Fruit fly (Drosophila melanogaster) whole organism, embryonic: ENCODE data around the gene Dic61B.

Experiments used
- Adf1 ChIP-seq: fragments of 200-800 bp; sonication (Bioruptor generic); IDR thresholded peaks from 2 replicates; pipeline ENCODE4 v1.3.6; 2022; ENCODE audit warnings: missing biosample characterization, missing genetic modification characterization
- Atf6 ChIP-seq: fragments of 200-800 bp; sonication (Bioruptor generic); IDR thresholded peaks from 2 replicates; pipeline ENCODE4 v1.3.6; 2022; ENCODE audit warnings: missing biosample characterization, missing genetic modification characterization
- Awh ChIP-seq: fragments of 200-800 bp; sonication (Bioruptor generic); IDR thresholded peaks from 2 replicates; pipeline ENCODE4, ENCODE4 v1.3.6; 2022; ENCODE audit warnings: missing biosample characterization, missing genetic modification characterization
- CG12769 ChIP-seq: fragments of 200-800 bp; sonication (Bioruptor generic); optimal IDR thresholded peaks from 2 replicates; lab custom pipeline; 2019; ENCODE audit warnings: missing biosample characterization, mild to moderate bottlenecking, missing genetic modification characterization, moderate library complexity
- CG13287 ChIP-seq: fragments of 200-800 bp; sonication (Bioruptor generic); IDR thresholded peaks from 2 replicates; pipeline ENCODE4 v1.3.6; 2022; ENCODE audit warnings: missing biosample characterization, missing genetic modification characterization; ENCODE audit not compliant: partially characterized antibody
- CG13296 ChIP-seq: fragments of 200-800 bp; sonication (Bioruptor generic); optimal IDR thresholded peaks from 3 replicates; lab custom pipeline; 2018; ENCODE audit warnings: missing biosample characterization, mild to moderate bottlenecking, missing genetic modification characterization
- CG13624 ChIP-seq: fragments of 200-800 bp; sonication (Bioruptor generic); optimal IDR thresholded peaks from 2 replicates; lab custom pipeline; 2016; ENCODE audit warnings: missing biosample characterization, missing genetic modification characterization
- CG13894 ChIP-seq: fragments of 200-800 bp; sonication (Bioruptor generic); optimal IDR thresholded peaks from 3 replicates; lab custom pipeline; 2018; ENCODE audit warnings: missing biosample characterization, mild to moderate bottlenecking, missing genetic modification characterization, moderate library complexity
- CG14667 ChIP-seq: fragments of 200-800 bp; sonication (Bioruptor generic); IDR thresholded peaks from 2 replicates; pipeline ENCODE4 v1.3.6; 2022; ENCODE audit warnings: missing biosample characterization, missing genetic modification characterization
- CG17385 ChIP-seq: fragments of 200-800 bp; sonication (Bioruptor generic); optimal IDR thresholded peaks from 3 replicates; lab custom pipeline; 2018; ENCODE audit warnings: missing biosample characterization, mild to moderate bottlenecking, missing genetic modification characterization
- CG17912 ChIP-seq: fragments of 200-800 bp; sonication (Bioruptor generic); optimal IDR thresholded peaks from 2 replicates; lab custom pipeline; 2018; ENCODE audit warnings: missing biosample characterization, mild to moderate bottlenecking, missing genetic modification characterization
- CG2199 ChIP-seq: fragments of 200-800 bp; sonication (Bioruptor generic); IDR thresholded peaks from 3 replicates; pipeline ENCODE4 v1.3.6; 2022; ENCODE audit warnings: missing biosample characterization, missing genetic modification characterization
- CG2678 ChIP-seq: fragments of 200-800 bp; sonication (Bioruptor generic); optimal IDR thresholded peaks from 3 replicates; lab custom pipeline; 2019; ENCODE audit warnings: missing biosample characterization, mild to moderate bottlenecking, missing genetic modification characterization, moderate library complexity
- CG31388 ChIP-seq: fragments of 200-800 bp; sonication (Bioruptor generic); optimal IDR thresholded peaks from 2 replicates; lab custom pipeline; 2016; ENCODE audit warnings: missing biosample characterization, missing genetic modification characterization
- CG4328 ChIP-seq: fragments of 200-800 bp; sonication (Bioruptor generic); optimal IDR thresholded peaks from 3 replicates; lab custom pipeline; 2017; ENCODE audit warnings: missing biosample characterization, missing genetic modification reagents, missing genetic modification characterization
- CG5180 ChIP-seq: fragments of 200-800 bp; sonication (Bioruptor generic); optimal IDR thresholded peaks from 3 replicates; lab custom pipeline; 2017; ENCODE audit warnings: missing biosample characterization, missing genetic modification characterization, mild to moderate bottlenecking, moderate library complexity, missing genetic modification reagents
- CG6254 ChIP-seq: fragments of 200-800 bp; sonication (Bioruptor generic); optimal IDR thresholded peaks from 3 replicates; lab custom pipeline; 2017; ENCODE audit warnings: mild to moderate bottlenecking, missing biosample characterization, missing genetic modification reagents, missing genetic modification characterization
- CG6683 ChIP-seq: fragments of 200-800 bp; sonication (Bioruptor generic); optimal IDR thresholded peaks from 2 replicates; lab custom pipeline; 2017; ENCODE audit warnings: missing biosample characterization, mild to moderate bottlenecking, missing genetic modification characterization, missing genetic modification reagents
- CG7745 ChIP-seq: fragments of 200-800 bp; sonication (Bioruptor generic); optimal IDR thresholded peaks from 2 replicates; lab custom pipeline; 2018; ENCODE audit warnings: missing biosample characterization, mild to moderate bottlenecking, missing genetic modification characterization, moderate library complexity
- CG7987 ChIP-seq: fragments of 200-800 bp; sonication (Bioruptor generic); optimal IDR thresholded peaks from 2 replicates; lab custom pipeline; 2018; ENCODE audit warnings: missing biosample characterization, mild to moderate bottlenecking, missing genetic modification characterization, moderate library complexity
- CkIIα-i1 ChIP-seq: fragments of 200-800 bp; sonication (Bioruptor generic); IDR thresholded peaks from 2 replicates; pipeline ENCODE4 v1.3.6; 2022; ENCODE audit warnings: missing biosample characterization, missing genetic modification characterization
- Dfd ChIP-seq, 2 experiments: fragments of >200 bp; optimal IDR thresholded peaks; 2 replicates each; lab custom pipeline; 2017; ENCODE audit warnings: missing biosample characterization in 2 of 2, missing genetic modification characterization in 2 of 2
- MTF-1 ChIP-seq: fragments of 200-800 bp; sonication (Bioruptor generic); optimal IDR thresholded peaks from 2 replicates; lab custom pipeline; 2018; ENCODE audit warnings: missing biosample characterization, mild to moderate bottlenecking, missing genetic modification characterization, borderline replicate concordance
- NFAT ChIP-seq: fragments of 200-800 bp; sonication (Bioruptor generic); IDR thresholded peaks from 2 replicates; pipeline ENCODE4 v1.3.6; 2022; ENCODE audit warnings: missing biosample characterization, missing genetic modification characterization
- Opbp ChIP-seq: fragments of 200-800 bp; sonication (Bioruptor generic); IDR thresholded peaks from 3 replicates; pipeline ENCODE4 v1.3.6; 2022; ENCODE audit warnings: missing biosample characterization, missing genetic modification characterization; ENCODE audit not compliant: partially characterized antibody
- Optix ChIP-seq: fragments of 200-800 bp; sonication (Bioruptor generic); IDR thresholded peaks from 3 replicates; pipeline ENCODE4 v1.3.6; 2022; ENCODE audit warnings: missing biosample characterization, missing genetic modification characterization
- Rfx ChIP-seq: fragments of 200-800 bp; sonication (Bioruptor generic); IDR thresholded peaks from 2 replicates; pipeline ENCODE4 v1.3.6; 2022; ENCODE audit warnings: missing biosample characterization, missing genetic modification characterization
- Scr ChIP-seq: fragments of 200-800 bp; sonication (Bioruptor generic); IDR thresholded peaks from 2 replicates; pipeline ENCODE4 v1.3.6; 2022; ENCODE audit warnings: missing biosample characterization, missing genetic modification characterization; ENCODE audit not compliant: partially characterized antibody
- TFAM ChIP-seq: fragments of 200-800 bp; sonication (Bioruptor generic); optimal IDR thresholded peaks from 2 replicates; lab custom pipeline; 2017; ENCODE audit warnings: missing biosample characterization, missing genetic modification characterization, inconsistent platforms
- Xrp1 ChIP-seq: fragments of 200-800 bp; sonication (Bioruptor generic); IDR thresholded peaks from 2 replicates; pipeline ENCODE4 v1.3.6; 2022; ENCODE audit warnings: missing biosample characterization, missing genetic modification characterization
- cg ChIP-seq: fragments of 200-800 bp; sonication (Bioruptor generic); optimal IDR thresholded peaks from 3 replicates; lab custom pipeline; 2019; ENCODE audit warnings: missing biosample characterization, mild to moderate bottlenecking, missing genetic modification characterization, moderate library complexity
- chinmo ChIP-seq: fragments of 200-800 bp; sonication (Bioruptor generic); IDR thresholded peaks from 4 replicates; pipeline ENCODE4 v1.3.6; 2022; ENCODE audit warnings: missing biosample characterization, missing genetic modification characterization; ENCODE audit not compliant: partially characterized antibody
- ci ChIP-seq: fragments of 200-800 bp; sonication (Bioruptor generic); IDR thresholded peaks from 3 replicates; pipeline ENCODE4 v1.3.6; 2022; ENCODE audit warnings: missing biosample characterization, missing genetic modification characterization
- dan ChIP-seq: fragments of 200-800 bp; sonication (Bioruptor generic); IDR thresholded peaks from 2 replicates; pipeline ENCODE4 v1.3.6; 2022; ENCODE audit warnings: missing biosample characterization, missing genetic modification characterization
- dmrt99B ChIP-seq: fragments of 200-800 bp; sonication (Bioruptor generic); optimal IDR thresholded peaks from 2 replicates; lab custom pipeline; 2018; ENCODE audit warnings: missing biosample characterization, mild to moderate bottlenecking, missing genetic modification characterization, moderate library complexity
- ewg ChIP-seq: fragments of 200-800 bp; sonication (Bioruptor generic); optimal IDR thresholded peaks from 3 replicates; lab custom pipeline; 2017; ENCODE audit warnings: mild to moderate bottlenecking, missing biosample characterization, missing genetic modification reagents, missing genetic modification characterization
- exex ChIP-seq: fragments of 200-800 bp; sonication (Bioruptor generic); optimal IDR thresholded peaks from 4 replicates; lab custom pipeline; 2018; ENCODE audit warnings: missing biosample characterization, mild to moderate bottlenecking, missing genetic modification characterization, moderate library complexity
- fd64A ChIP-seq: fragments of 200-800 bp; sonication (Bioruptor generic); optimal IDR thresholded peaks from 3 replicates; lab custom pipeline; 2018; ENCODE audit warnings: missing biosample characterization, mild to moderate bottlenecking, missing genetic modification characterization
- ham ChIP-seq: fragments of 200-800 bp; sonication (Bioruptor generic); IDR thresholded peaks from 2 replicates; pipeline ENCODE4 v1.3.6; 2022; ENCODE audit warnings: missing biosample characterization, missing genetic modification characterization
- kah ChIP-seq: fragments of 200-800 bp; sonication (Bioruptor generic); optimal IDR thresholded peaks from 2 replicates; lab custom pipeline; 2018; ENCODE audit warnings: missing biosample characterization, mild to moderate bottlenecking, missing genetic modification characterization
- nerfin-1 ChIP-seq: fragments of 200-800 bp; sonication (Bioruptor generic); optimal IDR thresholded peaks from 3 replicates; lab custom pipeline; 2019; ENCODE audit warnings: missing biosample characterization, mild to moderate bottlenecking, missing genetic modification characterization, moderate library complexity
- nom ChIP-seq: fragments of 200-800 bp; sonication (Bioruptor generic); optimal IDR thresholded peaks from 2 replicates; lab custom pipeline; 2017; ENCODE audit warnings: missing biosample characterization, missing genetic modification characterization, mild to moderate bottlenecking, moderate library complexity, missing genetic modification reagents
- oc ChIP-seq: fragments of 200-800 bp; sonication (Bioruptor generic); optimal IDR thresholded peaks from 2 replicates; lab custom pipeline; 2018; ENCODE audit warnings: missing biosample characterization, mild to moderate bottlenecking, missing genetic modification characterization, moderate library complexity
- onecut ChIP-seq: fragments of 200-800 bp; sonication (Bioruptor generic); IDR thresholded peaks from 2 replicates; pipeline ENCODE4 v1.3.6; 2022; ENCODE audit warnings: missing biosample characterization, missing genetic modification characterization
- rib ChIP-seq: fragments of 200-800 bp; sonication (Bioruptor generic); IDR thresholded peaks from 2 replicates; pipeline ENCODE4 v1.3.6; 2022; ENCODE audit warnings: missing biosample characterization, missing genetic modification characterization
- salm ChIP-seq: fragments of 200-800 bp; sonication (Bioruptor generic); optimal IDR thresholded peaks from 2 replicates; lab custom pipeline; 2018; ENCODE audit warnings: missing biosample characterization, mild to moderate bottlenecking, missing genetic modification characterization
- sens ChIP-seq: fragments of 200-800 bp; sonication (Bioruptor generic); peaks from one replicate; lab custom pipeline; 2016; ENCODE audit warnings: missing biosample characterization, missing genetic modification characterization
- unpg ChIP-seq: fragments of 200-800 bp; sonication (Bioruptor generic); optimal IDR thresholded peaks from 3 replicates; lab custom pipeline; 2018; ENCODE audit warnings: missing biosample characterization, mild to moderate bottlenecking, missing genetic modification characterization, moderate library complexity

Dic61B gene

dm6 chr3L:131998-132693 lies 20.2 kb downstream of the Dic61B start (continued):
- TF ChIP-seq sens (GFP tag; lab: Kevin White, UChicago) (peak; percentile 30), Atf6 (GFP tag; lab: Robert Waterston, UW) (peak; percentile 26; the same call in 1 of the 2 replicates), CG31388 (GFP tag; lab: Kevin White, UChicago) (no peak), CG17385 (GFP tag; lab: Kevin White, UChicago) (peak; percentile 96), exex (tag; lab: Kevin White, UChicago) (peak; percentile 4), fd64A (GFP tag; lab: Kevin White, UChicago) (peak; percentile 8), CG14667 (GFP tag; lab: Robert Waterston, UW) (no peak), ewg (GFP tag; lab: Kevin White, UChicago) (peak; percentile 8), dmrt99B (tag; lab: Kevin White, UChicago) (peak; percentile 15), ci (GFP tag; lab: Robert Waterston, UW) (peak; percentile 67; the same call in 1 of the 3 replicates), CG12769 (peak; percentile 52), NFAT (GFP tag; lab: Robert Waterston, UW) (peak; percentile 24; the same call in 1 of the 2 replicates), CG13624 (GFP tag; lab: Kevin White, UChicago) (peak; percentile 8), cg (GFP tag; lab: Kevin White, UChicago) (peak; percentile 74), unpg (GFP tag; lab: Kevin White, UChicago) (peak; percentile 9), TFAM (GFP tag; lab: Kevin White, UChicago) (no peak), CG13296 (GFP tag; lab: Kevin White, UChicago) (peak; percentile 37), nerfin-1 (tag; lab: Kevin White, UChicago) (peak; percentile 92), Scr (0 out of 2 replicates have a peak, but pooled peaks have one; percentile 24), onecut (GFP tag; lab: Robert Waterston, UW) (peak; percentile 22; the same call in 1 of the 2 replicates), dan (GFP tag; lab: Robert Waterston, UW) (no peak), CG13894 (tag; lab: Kevin White, UChicago) (peak; percentile 35), CG4328 (GFP tag; lab: Kevin White, UChicago) (peak; percentile 14), Adf1 (GFP tag; lab: Robert Waterston, UW) (peak; percentile 18; the same call in 1 of the 2 replicates), Opbp (GFP tag; lab: Robert Waterston, UW) (peak; percentile 46; the same call in 2 of the 3 replicates), nom (GFP tag; lab: Kevin White, UChicago) (peak; percentile 88), oc (tag; lab: Kevin White, UChicago) (peak; percentile 5), MTF-1 (GFP tag; lab: Kevin White, UChicago) (peak; percentile 64), ham (GFP tag; lab: Robert Waterston, UW) (no peak), Optix (GFP tag; lab: Robert Waterston, UW) (no peak), chinmo (GFP tag; lab: Robert Waterston, UW) (peak; percentile 92; the same call in 3 of the 4 replicates), Awh (GFP tag; lab: Robert Waterston, UW) (peak; percentile 51), Rfx (GFP tag; lab: Robert Waterston, UW) (peak; percentile 7; the same call in 1 of the 2 replicates), CG17912 (GFP tag; lab: Kevin White, UChicago) (peak; percentile 46), CG2678 (tag; lab: Kevin White, UChicago) (peak; percentile 14), rib (GFP tag; lab: Robert Waterston, UW) (peak; percentile 61; the same call in 1 of the 2 replicates), Dfd (GFP tag; optimal IDR thresholded peaks at IDR 0.05; lab: Kevin White, UChicago) (no peak), kah (GFP tag; lab: Kevin White, UChicago) (peak; percentile 51), CG7987 (peak; percentile 61), Xrp1 (GFP tag; lab: Robert Waterston, UW) (0 out of 2 replicates have a peak, but pooled peaks have one; percentile 14), CkIIα-i1 (GFP tag; lab: Robert Waterston, UW) (no peak), CG2199 (peak; percentile 94), salm (tag; lab: Kevin White, UChicago) (no peak), CG5180 (GFP tag; lab: Kevin White, UChicago) (no peak), CG6254 (GFP tag; lab: Kevin White, UChicago) (peak; percentile 45), CG6683 (no peak), CG7745 (peak; percentile 31), CG13287 (GFP tag; lab: Robert Waterston, UW) (no peak; the same call in 1 of the 2 replicates)
